Worm (Caenorhabditis elegans): Measurements from ENCODE around the gene zipt-13.

ce11 chrX:10218779-10219178 is 18.0 kb downstream of the zipt-13 start, which contains the start of gene F44A6.5:
- TF ChIP-seq unc-62 (GFP tag; optimal IDR thresholded peaks at IDR 0.05): no peak
- TF ChIP-seq mdl-1 (tag; optimal IDR thresholded peaks at IDR 0.05): no peak
- TF ChIP-seq swsn-7 (tag; optimal IDR thresholded peaks at IDR 0.05): no peak
- TF ChIP-seq pqm-1 (tag; optimal IDR thresholded peaks at IDR 0.05): no peak
- no peak for TF ChIP-seq hlh-4 (tag; optimal IDR thresholded peaks at IDR 0.05)
- no peak for TF ChIP-seq pag-3 (tag; optimal IDR thresholded peaks at IDR 0.05; ENCODE audit: borderline replicate concordance, insufficient read depth)
- TF ChIP-seq nhr-11 (tag; optimal IDR thresholded peaks at IDR 0.05): no peak
- TF ChIP-seq lin-39 (tag; optimal IDR thresholded peaks at IDR 0.05): no peak

All from whole organism, L1 larva.